Worm (Caenorhabditis elegans): Measurements from ENCODE around the gene F23H12.5.

ce11 chrV:12352881-12353280 is 5.6 kb upstream of the F23H12.5 start:
- TF ChIP-seq nhr-12 (tag; optimal IDR thresholded peaks at IDR 0.05) (no peak), nhr-10 (tag; optimal IDR thresholded peaks at IDR 0.05) (no peak), mbf-1 (tag; optimal IDR thresholded peaks at IDR 0.05) (no peak), aly-2 (tag; optimal IDR thresholded peaks at IDR 0.05) (no peak), snpc-4 (tag; optimal IDR thresholded peaks at IDR 0.05) (no peak), nhr-11 (tag; optimal IDR thresholded peaks at IDR 0.05) (no peak), lin-13 (GFP tag; optimal IDR thresholded peaks at IDR 0.05) (no peak), mdl-1 (tag; optimal IDR thresholded peaks at IDR 0.05) (no peak), lsy-2 (tag; optimal IDR thresholded peaks at IDR 0.05) (no peak), mab-5 (tag; optimal IDR thresholded peaks at IDR 0.05) (no peak), ZK546.5 (tag; optimal IDR thresholded peaks at IDR 0.05) (no peak), unc-39 (tag; optimal IDR thresholded peaks at IDR 0.05) (no peak)
